Worm (Caenorhabditis elegans) whole organism, late embryonic: Measurements from ENCODE around the gene haf-2.

Experiments used
- C38D4.7 ChIP-seq: fragments of 200-800 bp; sonication (Bioruptor generic); optimal IDR thresholded peaks from 2 replicates; lab custom pipeline; 2018; ENCODE audit warnings: mild to moderate bottlenecking, missing genetic modification characterization, moderate library complexity, missing compliant biosample characterization
- F13H6.1 ChIP-seq: sonication (generic microtip); optimal IDR thresholded peaks from 2 replicates; lab custom pipeline; 2016; ENCODE audit warnings: missing genetic modification characterization, missing compliant biosample characterization
- K02D7.2 ChIP-seq: sonication (generic microtip); optimal IDR thresholded peaks from 2 replicates; lab custom pipeline; 2017; ENCODE audit warnings: mild to moderate bottlenecking, missing genetic modification characterization, missing compliant biosample characterization
- K09A11.1 ChIP-seq: sonication (generic microtip); optimal IDR thresholded peaks from 2 replicates; lab custom pipeline; 2017; ENCODE audit warnings: antibody characterized with exemption, mild to moderate bottlenecking, missing genetic modification characterization, missing compliant biosample characterization; ENCODE audit not compliant: insufficient read depth
- T23F11.4 ChIP-seq: fragments of 200-800 bp; sonication (Bioruptor generic); optimal IDR thresholded peaks from 2 replicates; lab custom pipeline; 2018; ENCODE audit warnings: mild to moderate bottlenecking, missing genetic modification characterization, missing compliant biosample characterization
- ama-1 ChIP-seq: fragments of 150-350 bp; optimal IDR thresholded peaks from 2 replicates; lab custom pipeline; 2014
- ceh-14 ChIP-seq: sonication (generic microtip); optimal IDR thresholded peaks from 2 replicates; lab custom pipeline; 2016; ENCODE audit warnings: missing genotype, missing genetic modification characterization, missing compliant biosample characterization
- ceh-18 ChIP-seq: sonication (generic microtip); optimal IDR thresholded peaks from 2 replicates; lab custom pipeline; 2016; ENCODE audit warnings: missing genetic modification characterization, missing compliant biosample characterization
- ceh-19 ChIP-seq: fragments of 200-800 bp; sonication (Bioruptor generic); optimal IDR thresholded peaks from 2 replicates; lab custom pipeline; 2018; ENCODE audit warnings: mild to moderate bottlenecking, missing genetic modification characterization, missing compliant biosample characterization
- ceh-22 ChIP-seq: sonication (generic microtip); optimal IDR thresholded peaks from 2 replicates; lab custom pipeline; 2017; ENCODE audit warnings: missing biosample characterization, missing genetic modification characterization
- ceh-30 ChIP-seq: fragments of 150-350 bp; optimal IDR thresholded peaks from 2 replicates; lab custom pipeline; 2014; ENCODE audit warnings: missing biosample characterization, missing genetic modification characterization
- ceh-31 ChIP-seq: sonication (generic microtip); optimal IDR thresholded peaks from 2 replicates; lab custom pipeline; 2016; ENCODE audit warnings: missing genetic modification characterization, missing compliant biosample characterization
- ceh-34 ChIP-seq: sonication (generic microtip); optimal IDR thresholded peaks from 2 replicates; lab custom pipeline; 2016; ENCODE audit warnings: mild to moderate bottlenecking, missing genetic modification characterization, missing compliant biosample characterization
- ceh-45 ChIP-seq: fragments of 200-800 bp; sonication (Bioruptor generic); IDR thresholded peaks from 2 replicates; pipeline ENCODE4 v1.3.6; 2022; ENCODE audit warnings: missing genetic modification reagents, missing genetic modification characterization, missing compliant biosample characterization
- ceh-48 ChIP-seq: sonication (generic microtip); optimal IDR thresholded peaks from 2 replicates; lab custom pipeline; 2016; ENCODE audit warnings: missing genetic modification characterization, inconsistent platforms, missing compliant biosample characterization
- che-1 ChIP-seq: sonication (generic microtip); optimal IDR thresholded peaks from 2 replicates; lab custom pipeline; 2016; ENCODE audit warnings: mild to moderate bottlenecking, missing genetic modification characterization, missing compliant biosample characterization
- dmd-4 ChIP-seq: sonication (generic microtip); optimal IDR thresholded peaks from 2 replicates; lab custom pipeline; 2016; ENCODE audit warnings: borderline replicate concordance, missing genetic modification characterization, missing compliant biosample characterization
- dve-1 ChIP-seq: sonication (generic microtip); optimal IDR thresholded peaks from 2 replicates; lab custom pipeline; 2017; ENCODE audit warnings: antibody characterized with exemption, mild to moderate bottlenecking, missing genetic modification characterization, missing compliant biosample characterization
- elt-2 ChIP-seq: sonication (generic microtip); optimal IDR thresholded peaks from 2 replicates; lab custom pipeline; 2016; ENCODE audit warnings: missing genetic modification reagents, missing genetic modification characterization, missing compliant biosample characterization
- elt-4 ChIP-seq: sonication (generic microtip); optimal IDR thresholded peaks from 2 replicates; lab custom pipeline; 2016; ENCODE audit warnings: missing genetic modification characterization, missing compliant biosample characterization
- eyg-1 ChIP-seq: sonication (generic microtip); optimal IDR thresholded peaks from 2 replicates; lab custom pipeline; 2016; ENCODE audit warnings: missing genotype, missing genetic modification characterization, missing compliant biosample characterization
- fax-1 ChIP-seq: sonication (generic microtip); optimal IDR thresholded peaks from 2 replicates; lab custom pipeline; 2016; ENCODE audit warnings: missing genotype, missing genetic modification characterization, missing compliant biosample characterization
- fkh-10 ChIP-seq: fragments of 150-350 bp; optimal IDR thresholded peaks from 2 replicates; lab custom pipeline; 2014; ENCODE audit warnings: missing biosample characterization, missing genetic modification reagents, missing genetic modification characterization
- hlh-13 ChIP-seq: fragments of 200-800 bp; sonication (Bioruptor generic); optimal IDR thresholded peaks from 2 replicates; lab custom pipeline; 2018; ENCODE audit warnings: mild to moderate bottlenecking, missing genetic modification characterization, missing compliant biosample characterization
- hlh-30 ChIP-seq: sonication (generic microtip); optimal IDR thresholded peaks from 2 replicates; lab custom pipeline; 2017; ENCODE audit warnings: antibody characterized with exemption, missing genetic modification characterization, missing compliant biosample characterization; ENCODE audit not compliant: insufficient read depth
- lin-11 ChIP-seq: fragments of 200-800 bp; sonication (Bioruptor generic); optimal IDR thresholded peaks from 2 replicates; lab custom pipeline; 2018; ENCODE audit warnings: mild to moderate bottlenecking, missing genetic modification characterization, missing compliant biosample characterization
- madf-2 ChIP-seq: sonication (generic microtip); optimal IDR thresholded peaks from 2 replicates; lab custom pipeline; 2017; ENCODE audit warnings: missing genetic modification characterization, missing compliant biosample characterization
- mec-3 ChIP-seq: sonication (generic microtip); optimal IDR thresholded peaks from 2 replicates; lab custom pipeline; 2016; ENCODE audit warnings: borderline replicate concordance, missing genetic modification characterization, missing compliant biosample characterization
- nfya-1 ChIP-seq: sonication (generic microtip); optimal IDR thresholded peaks from 2 replicates; lab custom pipeline; 2017; ENCODE audit warnings: missing genetic modification characterization, mild to moderate bottlenecking, missing compliant biosample characterization, antibody characterized with exemption, moderate library complexity
- npax-4 ChIP-seq: sonication (generic microtip); optimal IDR thresholded peaks from 2 replicates; lab custom pipeline; 2016; ENCODE audit warnings: missing genetic modification characterization, missing compliant biosample characterization
- odd-2 ChIP-seq: sonication (generic microtip); optimal IDR thresholded peaks from 2 replicates; lab custom pipeline; 2017; ENCODE audit warnings: antibody characterized with exemption, mild to moderate bottlenecking, missing genetic modification characterization, missing compliant biosample characterization
- pat-9 ChIP-seq: fragments of 200-800 bp; sonication (Bioruptor generic); optimal IDR thresholded peaks from 2 replicates; lab custom pipeline; 2018; ENCODE audit warnings: mild to moderate bottlenecking, missing genetic modification characterization, moderate library complexity, missing compliant biosample characterization
- pax-1 ChIP-seq: fragments of 150-350 bp; optimal IDR thresholded peaks from 2 replicates; lab custom pipeline; 2014; ENCODE audit warnings: missing biosample characterization, missing genetic modification characterization
- pha-2 ChIP-seq: sonication (generic microtip); optimal IDR thresholded peaks from 2 replicates; lab custom pipeline; 2017; ENCODE audit warnings: mild to moderate bottlenecking, missing genetic modification characterization, missing compliant biosample characterization
- pha-4 ChIP-seq: fragments of 150-350 bp; optimal IDR thresholded peaks from 2 replicates; lab custom pipeline; 2018; ENCODE audit warnings: missing biosample characterization, missing genetic modification reagents, missing genetic modification characterization
- pros-1 ChIP-seq: fragments of 150-350 bp; optimal IDR thresholded peaks from 2 replicates; lab custom pipeline; 2014; ENCODE audit warnings: missing biosample characterization, missing genetic modification reagents, missing genetic modification characterization
- rnt-1 ChIP-seq: sonication (generic microtip); optimal IDR thresholded peaks from 2 replicates; lab custom pipeline; 2016; ENCODE audit warnings: missing genetic modification characterization, missing compliant biosample characterization
- sdc-2 ChIP-seq: sonication (generic microtip); optimal IDR thresholded peaks from 2 replicates; lab custom pipeline; 2016; ENCODE audit warnings: missing genotype, missing genetic modification characterization, missing compliant biosample characterization
- sox-2 ChIP-seq: fragments of 200-800 bp; sonication (Bioruptor generic); IDR thresholded peaks from 2 replicates; pipeline ENCODE4 v1.3.6; 2022; ENCODE audit warnings: missing genetic modification reagents, missing genetic modification characterization, missing compliant biosample characterization
- sox-4 ChIP-seq: sonication (generic microtip); optimal IDR thresholded peaks from 2 replicates; lab custom pipeline; 2017; ENCODE audit warnings: mild to moderate bottlenecking, missing genetic modification characterization, inconsistent platforms, missing compliant biosample characterization
- syd-9 ChIP-seq: sonication (generic microtip); optimal IDR thresholded peaks from 2 replicates; lab custom pipeline; 2016; ENCODE audit warnings: mild to moderate bottlenecking, missing genetic modification characterization, moderate library complexity, missing compliant biosample characterization
- tbx-2 ChIP-seq: sonication (generic microtip); optimal IDR thresholded peaks from 2 replicates; lab custom pipeline; 2016; ENCODE audit warnings: missing genetic modification characterization, missing compliant biosample characterization
- unc-42 ChIP-seq: sonication (generic microtip); optimal IDR thresholded peaks from 2 replicates; lab custom pipeline; 2016; ENCODE audit warnings: missing genotype, missing genetic modification characterization, missing compliant biosample characterization
- unc-55 ChIP-seq: sonication (generic microtip); optimal IDR thresholded peaks from 2 replicates; lab custom pipeline; 2017; ENCODE audit warnings: missing biosample characterization, missing genetic modification reagents, missing genetic modification characterization
- zip-5 ChIP-seq: sonication (generic microtip); optimal IDR thresholded peaks from 2 replicates; lab custom pipeline; 2016; ENCODE audit warnings: missing genetic modification characterization, missing compliant biosample characterization

Gene haf-2

DNA sequence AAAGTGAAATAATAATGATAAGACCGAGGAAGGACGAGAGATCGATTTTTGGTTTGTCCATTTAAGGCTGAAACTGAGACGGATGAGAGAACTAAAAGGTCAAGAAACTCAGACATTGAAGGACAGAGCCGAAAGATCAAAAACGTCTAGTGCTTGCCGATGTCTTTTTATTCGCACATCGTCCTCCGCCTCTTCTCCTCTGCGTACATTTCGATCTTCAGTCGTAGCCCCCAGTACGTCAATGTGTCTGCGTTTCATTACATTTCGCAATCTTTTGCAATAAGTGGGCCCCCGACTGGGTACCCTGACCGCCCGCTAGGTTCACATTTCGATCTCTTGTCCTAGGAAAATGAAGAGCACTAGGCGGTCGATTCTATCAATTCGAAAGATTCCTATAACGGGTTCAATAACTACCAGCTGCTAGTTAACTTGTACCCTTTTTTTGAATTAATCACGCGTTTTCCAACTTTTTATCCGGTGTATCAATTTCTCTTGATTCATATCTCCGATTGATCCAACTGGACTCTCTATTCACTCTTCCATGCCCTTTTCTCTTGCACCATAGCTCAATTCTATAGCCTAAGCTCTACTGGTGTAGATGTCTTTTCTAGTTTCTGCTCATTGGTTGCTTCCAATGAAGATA, 35.9 kb upstream of the haf-2 start:
- peak; percentile 4 for TF ChIP-seq nfya-1 (tag; lab: Kevin White, UChicago)
- TF ChIP-seq ceh-31 (tag; lab: Kevin White, UChicago): peak; percentile 31
- TF ChIP-seq T23F11.4 (GFP tag; lab: Kevin White, UChicago): no peak
- no peak for TF ChIP-seq fax-1
- peak; percentile 20 for TF ChIP-seq ceh-34 (tag; lab: Kevin White, UChicago)
- peak; percentile 18 for TF ChIP-seq tbx-2 (tag; lab: Kevin White, UChicago)
- TF ChIP-seq hlh-30 (tag; lab: Kevin White, UChicago): no peak
- TF ChIP-seq dve-1 (tag; lab: Kevin White, UChicago): peak; percentile 31
- TF ChIP-seq pax-1 (tag; lab: Kevin White, UChicago): no peak
- TF ChIP-seq K02D7.2 (tag; lab: Kevin White, UChicago): no peak
- peak; percentile 3 for TF ChIP-seq ceh-18 (tag; lab: Kevin White, UChicago)
- TF ChIP-seq unc-55 (GFP tag; lab: Kevin White, UChicago): peak; percentile 32
- TF ChIP-seq sox-4: no peak

DNA sequence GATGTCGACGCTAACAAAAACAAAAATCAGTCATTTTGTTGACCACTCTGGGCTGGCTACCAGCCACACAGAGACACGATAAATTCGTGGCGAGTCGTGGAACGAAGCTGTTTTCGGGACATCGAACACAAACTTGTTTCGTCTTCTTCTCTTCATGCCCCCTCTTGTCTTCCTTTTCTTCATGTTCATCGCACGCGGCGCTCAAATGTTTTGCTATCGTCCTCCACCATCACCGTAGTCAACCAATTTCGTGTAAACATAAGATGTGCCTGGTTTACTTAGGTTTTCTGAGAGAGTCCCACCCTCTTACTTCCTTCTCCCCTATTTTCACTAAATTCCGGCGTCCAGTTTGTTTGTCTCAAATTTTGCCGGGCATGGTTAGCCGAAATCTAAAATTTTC, 34.1 kb upstream of the haf-2 start:
- TF ChIP-seq fax-1 (no peak), odd-2 (tag; lab: Kevin White, UChicago) (no peak), ceh-19 (GFP tag; lab: Kevin White, UChicago) (no peak), C38D4.7 (GFP tag; lab: Kevin White, UChicago) (no peak), nfya-1 (tag; lab: Kevin White, UChicago) (no peak), syd-9 (tag; lab: Kevin White, UChicago) (no peak), ceh-48 (no peak), mec-3 (tag; lab: Kevin White, UChicago) (no peak), ceh-31 (tag; lab: Kevin White, UChicago) (no peak)

DNA sequence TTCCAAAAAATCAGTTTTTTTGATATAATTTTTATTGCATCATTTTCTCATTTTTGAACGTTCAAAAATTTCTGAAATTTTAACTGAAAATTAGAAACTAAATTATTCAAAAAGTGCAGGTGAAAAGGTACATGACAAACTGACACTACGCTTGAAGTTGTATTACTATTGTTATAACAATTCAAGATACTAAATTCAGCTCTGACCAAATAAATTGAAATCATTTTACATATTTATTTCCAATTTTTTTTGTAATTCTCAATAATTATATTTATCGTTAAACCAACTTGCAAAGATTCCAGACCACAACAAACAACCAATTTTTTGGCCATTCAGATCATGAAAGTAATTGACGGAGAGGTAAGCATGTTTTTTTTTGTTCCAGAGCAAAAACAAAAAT, 29.2 kb upstream of the haf-2 start, which contains the start of gene sre-3:
sre-3 (plus strand) TSS at position 301 of the 400 bp plus-strand sequence.
- TF ChIP-seq rnt-1 (tag; lab: Kevin White, UChicago): no peak
- no peak for TF ChIP-seq npax-4
- no peak for TF ChIP-seq ama-1 (lab: Kevin White, UChicago)
- TF ChIP-seq nfya-1 (tag; lab: Kevin White, UChicago): no peak
- no peak for TF ChIP-seq K09A11.1 (tag; lab: Kevin White, UChicago)
- TF ChIP-seq odd-2 (tag; lab: Kevin White, UChicago): no peak
- no peak for TF ChIP-seq sdc-2
- no peak for TF ChIP-seq ceh-14
- no peak for TF ChIP-seq sox-2 (GFP tag; lab: Robert Waterston, UW)
- TF ChIP-seq unc-55 (GFP tag; lab: Kevin White, UChicago): no peak
- no peak for TF ChIP-seq dve-1 (tag; lab: Kevin White, UChicago)
- TF ChIP-seq ceh-34 (tag; lab: Kevin White, UChicago): no peak
- no peak for TF ChIP-seq fax-1
- no peak for TF ChIP-seq pha-2 (tag; lab: Kevin White, UChicago)
- TF ChIP-seq unc-42: no peak
- no peak for TF ChIP-seq ceh-30 (tag; lab: Kevin White, UChicago)
- no peak for TF ChIP-seq ceh-18 (tag; lab: Kevin White, UChicago)
- TF ChIP-seq hlh-13 (GFP tag; lab: Kevin White, UChicago): no peak
- no peak for TF ChIP-seq mec-3 (tag; lab: Kevin White, UChicago)

DNA sequence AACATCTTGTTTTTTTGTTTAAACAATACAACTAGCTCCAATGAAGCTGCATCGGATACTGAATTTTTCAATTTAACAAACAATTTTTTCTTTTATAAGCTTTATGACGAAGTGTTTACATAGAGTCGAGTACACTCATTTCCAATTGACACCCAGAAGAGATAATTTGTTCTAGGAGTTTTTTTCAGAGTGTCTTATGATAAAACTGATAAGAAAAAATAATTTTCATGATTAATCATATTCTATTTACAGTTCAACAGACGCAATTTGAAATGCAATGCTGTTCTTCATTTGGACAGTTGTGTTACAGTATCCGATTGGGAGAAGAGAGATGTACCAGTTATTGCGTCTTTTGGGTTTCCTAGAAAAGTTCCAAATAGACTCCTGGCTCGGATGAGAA, 25.7 kb upstream of the haf-2 start:
- TF ChIP-seq madf-2 (tag; lab: Kevin White, UChicago) (no peak), sdc-2 (no peak), elt-2 (tag; lab: Kevin White, UChicago) (no peak), zip-5 (no peak), pat-9 (tag; lab: Kevin White, UChicago) (no peak), elt-4 (tag; lab: Kevin White, UChicago) (no peak), lin-11 (no peak), F13H6.1 (tag; lab: Kevin White, UChicago) (no peak), dmd-4 (no peak), ceh-19 (GFP tag; lab: Kevin White, UChicago) (no peak), eyg-1 (no peak), fax-1 (no peak), che-1 (no peak), pros-1 (tag; lab: Kevin White, UChicago) (no peak), ceh-45 (GFP tag; lab: Robert Waterston, UW) (no peak), ceh-22 (no peak), pha-4 (no peak), fkh-10 (GFP tag; lab: Kevin White, UChicago) (no peak)
